Worm (Caenorhabditis elegans): ENCODE measurements around the gene cup-16.

DNA sequence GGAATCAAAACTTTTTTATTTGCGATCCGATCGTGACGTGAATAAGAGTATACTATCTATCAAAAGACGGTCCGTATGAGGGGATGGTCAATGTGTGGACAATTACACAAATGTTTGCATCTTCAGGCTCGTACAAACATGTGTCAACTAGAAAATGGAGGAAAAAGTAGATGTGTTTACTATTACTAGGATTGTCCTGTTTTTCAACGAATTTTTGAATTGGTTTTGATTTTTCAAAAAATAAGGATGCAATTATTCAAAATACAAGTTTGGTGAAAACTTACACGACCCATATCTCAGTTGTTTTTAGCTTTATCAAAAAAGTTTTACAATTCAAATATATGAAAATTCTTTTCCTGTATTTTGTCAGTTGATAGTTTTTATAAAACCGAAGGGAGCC is 48.3 kb downstream of the cup-16 start, which contains the start of gene K08F8.7:
- no peak for TF ChIP-seq alr-1 (tag; optimal IDR thresholded peaks at IDR 0.05)
- no peak for TF ChIP-seq elt-1 (tag; optimal IDR thresholded peaks at IDR 0.05)
- no peak for TF ChIP-seq ama-1 (optimal IDR thresholded peaks at IDR 0.05)
- TF ChIP-seq ztf-11 (tag; optimal IDR thresholded peaks at IDR 0.05) = no peak
- TF ChIP-seq sma-3 (GFP tag; optimal IDR thresholded peaks at IDR 0.05) = no peak
- no peak for TF ChIP-seq aly-2 (tag; optimal IDR thresholded peaks at IDR 0.05)
- no peak for TF ChIP-seq ceh-16 (tag; optimal IDR thresholded peaks at IDR 0.05)
- no peak for TF ChIP-seq elt-3 (tag; optimal IDR thresholded peaks at IDR 0.05)
